Worm (Caenorhabditis elegans): ENCODE results near the gene ZK1127.5.
A peak's percentile ranks its signal among the peaks of the same experiment; 100 is the strongest.

DNA sequence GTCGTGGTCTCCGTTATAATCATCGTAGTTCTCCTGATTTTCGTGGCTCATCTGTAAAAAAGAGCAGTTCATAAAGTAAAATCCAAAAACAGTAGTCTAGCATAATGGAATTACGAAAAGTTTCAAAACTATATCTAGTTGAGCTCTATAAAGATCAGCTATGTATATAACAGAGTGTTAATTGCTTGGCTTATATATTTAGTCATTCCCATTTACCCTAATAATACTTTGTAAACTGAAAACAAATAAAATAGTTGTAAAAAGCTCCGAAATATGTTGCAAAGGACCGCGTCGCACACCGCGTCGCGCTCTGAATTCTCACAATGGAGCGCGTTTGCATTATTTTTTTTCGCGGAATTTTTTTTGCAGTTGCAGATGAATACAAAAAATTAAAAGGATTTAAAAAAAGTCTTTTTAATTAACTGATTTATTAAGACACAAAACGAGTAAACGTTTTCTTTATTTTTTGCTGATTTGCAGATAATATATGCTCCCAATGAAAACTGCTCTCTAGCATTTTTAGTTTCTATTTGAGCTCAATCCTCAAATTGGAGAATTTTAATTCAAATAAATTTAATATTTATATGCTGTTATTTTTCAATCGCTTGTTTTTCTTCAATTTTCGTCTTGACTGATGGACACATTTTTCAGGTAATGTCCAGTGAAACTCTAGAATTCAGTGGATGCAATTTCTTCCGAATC is at the start of gene ZK1127.5, which contains the start of gene tcer-1:
- TF ChIP-seq scrt-1 (GFP tag; IDR thresholded peaks at IDR 0.05) (no peak), sea-1 (GFP tag; conservative IDR thresholded peaks at IDR 0.05) (no peak), tbx-37 (GFP tag; conservative IDR thresholded peaks at IDR 0.05) (no peak), ama-1 (optimal IDR thresholded peaks at IDR 0.05) (no peak), ets-7 (tag; optimal IDR thresholded peaks at IDR 0.05) (no peak), hmbx-1 (tag; optimal IDR thresholded peaks at IDR 0.05) (no peak), F13C5.2 (tag; optimal IDR thresholded peaks at IDR 0.05) (peak; percentile 23), flt-1 (GFP tag; IDR thresholded peaks at IDR 0.05) (no peak), ceh-36 (tag; optimal IDR thresholded peaks at IDR 0.05) (no peak), ceh-13 (GFP tag; optimal IDR thresholded peaks at IDR 0.05) (no peak), pes-1 (GFP tag; IDR thresholded peaks at IDR 0.05) (no peak), hnd-1 (tag; optimal IDR thresholded peaks at IDR 0.05) (no peak), tbx-11 (GFP tag; IDR thresholded peaks at IDR 0.05) (no peak)

Data from whole organism, early embryonic.